Worm (Caenorhabditis elegans) whole organism, mixed stage, embryonic: ENCODE data around the gene T22F7.1.

Experiments
- elt-1 ChIP-seq: sonication (generic microtip); optimal IDR thresholded peaks from 2 replicates; lab custom pipeline; 2017; ENCODE audit warnings: missing genetic modification characterization, mild to moderate bottlenecking, missing compliant biosample characterization, antibody characterized with exemption, moderate library complexity, borderline replicate concordance; ENCODE audit not compliant: insufficient read depth
- flh-1 ChIP-seq: fragments of 200-800 bp; sonication (Bioruptor generic); optimal IDR thresholded peaks from 2 replicates; lab custom pipeline; 2018; ENCODE audit warnings: mild to moderate bottlenecking, missing genetic modification characterization, moderate library complexity, missing compliant biosample characterization
- lin-13 ChIP-seq: fragments of 150-350 bp; optimal IDR thresholded peaks from 2 replicates; lab custom pipeline; 2014; ENCODE audit warnings: missing biosample characterization, missing genetic modification characterization
- mab-5 ChIP-seq: fragments of 150-350 bp; optimal IDR thresholded peaks from 2 replicates; lab custom pipeline; 2014; ENCODE audit warnings: missing biosample characterization, missing genetic modification characterization
- mls-2 ChIP-seq: sonication (generic microtip); optimal IDR thresholded peaks from 2 replicates; lab custom pipeline; 2016; ENCODE audit warnings: mild to moderate bottlenecking, missing genetic modification characterization, moderate library complexity, missing compliant biosample characterization
- nhr-12 ChIP-seq: fragments of 150-350 bp; optimal IDR thresholded peaks from 2 replicates; lab custom pipeline; 2014; ENCODE audit warnings: missing biosample characterization, missing genetic modification characterization
- nhr-76 ChIP-seq: sonication (generic microtip); optimal IDR thresholded peaks from 2 replicates; lab custom pipeline; 2017; ENCODE audit warnings: missing biosample characterization, missing genetic modification characterization
- sptf-1 ChIP-seq: sonication (generic microtip); optimal IDR thresholded peaks from 2 replicates; lab custom pipeline; 2017; ENCODE audit warnings: mild to moderate bottlenecking, missing genetic modification characterization, moderate library complexity, missing compliant biosample characterization
- unc-39 ChIP-seq: fragments of 150-350 bp; optimal IDR thresholded peaks from 2 replicates; lab custom pipeline; 2014; ENCODE audit warnings: missing biosample characterization, missing genetic modification characterization
- unc-62 ChIP-seq: fragments of 150-350 bp; optimal IDR thresholded peaks from 2 replicates; lab custom pipeline; 2014; ENCODE audit warnings: missing biosample characterization, missing genetic modification reagents, missing genetic modification characterization
- ztf-11 ChIP-seq: fragments of 150-350 bp; optimal IDR thresholded peaks from 2 replicates; lab custom pipeline; 2014; ENCODE audit warnings: missing biosample characterization, missing genetic modification characterization

ce11 chrIII:537054-537453 is 4.8 kb upstream of the T22F7.1 start:
- no peak for TF ChIP-seq ztf-11 (tag; lab: Kevin White, UChicago)
- no peak for TF ChIP-seq mab-5
- no peak for TF ChIP-seq lin-13 (tag; lab: Kevin White, UChicago)
- TF ChIP-seq unc-39 = no peak
- no peak for TF ChIP-seq flh-1
- TF ChIP-seq nhr-12 (tag; lab: Kevin White, UChicago) = no peak
- no peak for TF ChIP-seq unc-62 (GFP tag; lab: Kevin White, UChicago)
- TF ChIP-seq nhr-76 = no peak
- no peak for TF ChIP-seq elt-1 (tag; lab: Kevin White, UChicago)
- TF ChIP-seq sptf-1 = no peak
- no peak for TF ChIP-seq mls-2 (tag; lab: Kevin White, UChicago)
